Worm (Caenorhabditis elegans) whole organism, late embryonic: ENCODE data around the gene ceh-22.

ENCODE experiments used
- K09A11.1 ChIP-seq: sonication (generic microtip); optimal IDR thresholded peaks from 2 replicates; lab custom pipeline; 2017; ENCODE audit warnings: antibody characterized with exemption, mild to moderate bottlenecking, missing genetic modification characterization, missing compliant biosample characterization; ENCODE audit not compliant: insufficient read depth
- ama-1 ChIP-seq: fragments of 150-350 bp; optimal IDR thresholded peaks from 2 replicates; lab custom pipeline; 2014
- ceh-18 ChIP-seq: sonication (generic microtip); optimal IDR thresholded peaks from 2 replicates; lab custom pipeline; 2016; ENCODE audit warnings: missing genetic modification characterization, missing compliant biosample characterization
- ceh-31 ChIP-seq: sonication (generic microtip); optimal IDR thresholded peaks from 2 replicates; lab custom pipeline; 2016; ENCODE audit warnings: missing genetic modification characterization, missing compliant biosample characterization
- hlh-13 ChIP-seq: fragments of 200-800 bp; sonication (Bioruptor generic); optimal IDR thresholded peaks from 2 replicates; lab custom pipeline; 2018; ENCODE audit warnings: mild to moderate bottlenecking, missing genetic modification characterization, missing compliant biosample characterization
- nhr-11 ChIP-seq: fragments of 150-350 bp; optimal IDR thresholded peaks from 2 replicates; lab custom pipeline; 2014; ENCODE audit warnings: missing biosample characterization, missing genetic modification characterization
- tbx-2 ChIP-seq: sonication (generic microtip); optimal IDR thresholded peaks from 2 replicates; lab custom pipeline; 2016; ENCODE audit warnings: missing genetic modification characterization, missing compliant biosample characterization
- unc-86 ChIP-seq: sonication (generic microtip); optimal IDR thresholded peaks from 2 replicates; lab custom pipeline; 2016; ENCODE audit warnings: missing genetic modification characterization, missing compliant biosample characterization

- TF ChIP-seq ceh-18 (tag; lab: Kevin White, UChicago) (no peak), nhr-11 (tag; lab: Kevin White, UChicago) (no peak), unc-86 (tag; lab: Kevin White, UChicago) (no peak), hlh-13 (GFP tag; lab: Kevin White, UChicago) (no peak), ceh-31 (no peak), K09A11.1 (tag; lab: Kevin White, UChicago) (no peak), ama-1 (lab: Kevin White, UChicago) (no peak), tbx-2 (tag; lab: Kevin White, UChicago) (no peak)
These were observed 22.0 kb downstream of the ceh-22 start for ce11 chrV:10693749-10694148.
